Fruit fly (Drosophila melanogaster): ENCODE data around the gene Trs20.

- TF ChIP-seq foxo (GFP tag; optimal IDR thresholded peaks at IDR 0.05) (no peak), psq (GFP tag; optimal IDR thresholded peaks at IDR 0.05) (no peak), sage (GFP tag; optimal IDR thresholded peaks at IDR 0.05) (no peak), sv (GFP tag; optimal IDR thresholded peaks at IDR 0.05) (no peak), Sp1 (GFP tag; optimal IDR thresholded peaks at IDR 0.05) (no peak), CG32264 (GFP tag; optimal IDR thresholded peaks at IDR 0.05) (no peak), pan (optimal IDR thresholded peaks at IDR 0.05) (no peak), Myc (optimal IDR thresholded peaks at IDR 0.05) (no peak), GATAd (GFP tag; optimal IDR thresholded peaks at IDR 0.05) (no peak), lola (GFP tag; optimal IDR thresholded peaks at IDR 0.05) (no peak), dmrt93B (GFP tag; optimal IDR thresholded peaks at IDR 0.05) (no peak)
Measured at dm6 chr3L:16153089-16153488, 21.7 kb upstream of the Trs20 start.

Measured in whole organism, wandering third instar larva.